Worm (Caenorhabditis elegans) whole organism, young adult: Measurements from ENCODE around the gene Y62H9A.9.
A peak's percentile ranks its signal among the peaks of the same experiment; 100 is the strongest.

Experiments
- B0261.1 ChIP-seq: sonication (generic microtip); optimal IDR thresholded peaks from 2 replicates; lab custom pipeline; 2016; ENCODE audit warnings: mild to moderate bottlenecking, missing genetic modification characterization, moderate library complexity, missing compliant biosample characterization
- B0336.3 ChIP-seq: fragments of 200-800 bp; sonication (Bioruptor generic); IDR thresholded peaks from 2 replicates; pipeline ENCODE4 v1.3.6; 2022; ENCODE audit warnings: missing genetic modification characterization, missing compliant biosample characterization
- D2030.7 ChIP-seq: fragments of 200-800 bp; sonication (Bioruptor generic); IDR thresholded peaks from 2 replicates; pipeline ENCODE4 v1.3.6; 2022; ENCODE audit warnings: missing genetic modification reagents, missing genetic modification characterization, missing compliant biosample characterization
- F37B4.10 ChIP-seq: fragments of 200-800 bp; sonication (Bioruptor generic); IDR thresholded peaks from 2 replicates; pipeline ENCODE4 v1.3.6; 2022; ENCODE audit warnings: missing genetic modification characterization, missing compliant biosample characterization
- F55B11.4 ChIP-seq: sonication (generic microtip); optimal IDR thresholded peaks from 2 replicates; lab custom pipeline; 2016; ENCODE audit warnings: missing compliant biosample characterization, missing genetic modification characterization, borderline replicate concordance; ENCODE audit not compliant: insufficient read depth
- K11D2.4 ChIP-seq: fragments of 200-800 bp; sonication (Bioruptor generic); IDR thresholded peaks from 2 replicates; pipeline ENCODE4 v1.3.6; 2022; ENCODE audit warnings: missing genetic modification reagents, missing genetic modification characterization, missing compliant biosample characterization
- T07F8.4 ChIP-seq: sonication (generic microtip); optimal IDR thresholded peaks from 2 replicates; lab custom pipeline; 2016; ENCODE audit warnings: mild to moderate bottlenecking, missing genetic modification characterization, moderate library complexity, missing compliant biosample characterization
- Y53G8AR.9 ChIP-seq: fragments of 200-800 bp; sonication (Bioruptor generic); conservative IDR thresholded peaks from 2 replicates; pipeline ENCODE4 v1.3.6; 2022; ENCODE audit warnings: missing genetic modification reagents, missing genetic modification characterization, missing compliant biosample characterization
- Y67H2A.10 ChIP-seq: fragments of 200-800 bp; sonication (Bioruptor generic); conservative IDR thresholded peaks from 2 replicates; pipeline ENCODE4 v1.3.6; 2022; ENCODE audit warnings: missing genetic modification reagents, missing genetic modification characterization, missing compliant biosample characterization
- Y79H2A.3 ChIP-seq: fragments of 200-800 bp; sonication (Bioruptor generic); conservative IDR thresholded peaks from 2 replicates; pipeline ENCODE4 v1.3.6; 2022; ENCODE audit warnings: missing genetic modification reagents, missing genetic modification characterization, missing compliant biosample characterization
- ZK185.1 ChIP-seq: sonication (generic microtip); optimal IDR thresholded peaks from 2 replicates; lab custom pipeline; 2016; ENCODE audit warnings: mild to moderate bottlenecking, missing genetic modification characterization, missing compliant biosample characterization; ENCODE audit not compliant: poor library complexity, severe bottlenecking
- aptf-2 ChIP-seq: fragments of 200-800 bp; sonication (Bioruptor generic); conservative IDR thresholded peaks from 2 replicates; pipeline ENCODE4 v1.3.6; 2022; ENCODE audit warnings: missing genetic modification reagents, missing genetic modification characterization, missing compliant biosample characterization
- aptf-3 ChIP-seq: fragments of 200-800 bp; sonication (Bioruptor generic); IDR thresholded peaks from 2 replicates; pipeline ENCODE4 v1.3.6; 2022; ENCODE audit warnings: missing genetic modification characterization, missing compliant biosample characterization
- atf-7 ChIP-seq: sonication (generic microtip); optimal IDR thresholded peaks from 2 replicates; lab custom pipeline; 2017; ENCODE audit warnings: mild to moderate bottlenecking, missing genetic modification characterization, missing compliant biosample characterization
- athp-1 ChIP-seq: sonication (generic microtip); optimal IDR thresholded peaks from 2 replicates; lab custom pipeline; 2017; ENCODE audit warnings: mild to moderate bottlenecking, missing genetic modification characterization, missing compliant biosample characterization
- bed-2 ChIP-seq: fragments of 200-800 bp; sonication (Bioruptor generic); IDR thresholded peaks from 2 replicates; pipeline ENCODE4 v1.3.6; 2022; ENCODE audit warnings: missing genetic modification reagents, missing genetic modification characterization, missing compliant biosample characterization
- ccch-3 ChIP-seq: fragments of 200-800 bp; sonication (Bioruptor generic); optimal IDR thresholded peaks from 2 replicates; lab custom pipeline; 2018; ENCODE audit warnings: mild to moderate bottlenecking, missing genetic modification characterization, missing compliant biosample characterization
- cebp-2 ChIP-seq: fragments of 200-800 bp; sonication (Bioruptor generic); IDR thresholded peaks from 2 replicates; pipeline ENCODE4 v1.3.6; 2022; ENCODE audit warnings: missing genetic modification characterization, missing compliant biosample characterization
- ceh-40 ChIP-seq: fragments of 200-800 bp; sonication (Bioruptor generic); IDR thresholded peaks from 2 replicates; pipeline ENCODE4 v1.3.6; 2022; ENCODE audit warnings: missing genetic modification characterization, missing compliant biosample characterization
- die-1 ChIP-seq: sonication (generic microtip); optimal IDR thresholded peaks from 2 replicates; lab custom pipeline; 2016; ENCODE audit warnings: missing genotype, mild to moderate bottlenecking, missing genetic modification characterization, missing compliant biosample characterization
- dox-1 ChIP-seq: fragments of 200-800 bp; sonication (Bioruptor generic); IDR thresholded peaks from 2 replicates; pipeline ENCODE4 v1.3.6; 2022; ENCODE audit warnings: missing genetic modification reagents, missing genetic modification characterization, missing compliant biosample characterization
- dpl-1 ChIP-seq: fragments of 150-350 bp; optimal IDR thresholded peaks from 2 replicates; lab custom pipeline; 2014; ENCODE audit warnings: missing biosample characterization, missing genetic modification reagents, missing genetic modification characterization
- egl-44 ChIP-seq: fragments of 200-800 bp; sonication (Bioruptor generic); IDR thresholded peaks from 2 replicates; pipeline ENCODE4 v1.3.6; 2022; ENCODE audit warnings: missing genetic modification reagents, missing genetic modification characterization, missing compliant biosample characterization
- egrh-3 ChIP-seq: fragments of 200-800 bp; sonication (Bioruptor generic); IDR thresholded peaks from 2 replicates; pipeline ENCODE4 v1.3.6; 2022; ENCODE audit warnings: missing genetic modification reagents, missing genetic modification characterization, missing compliant biosample characterization
- fkh-3 ChIP-seq: sonication (generic microtip); optimal IDR thresholded peaks from 2 replicates; lab custom pipeline; 2016; ENCODE audit warnings: mild to moderate bottlenecking, missing genetic modification characterization, missing compliant biosample characterization
- hlh-12 ChIP-seq: sonication (generic microtip); optimal IDR thresholded peaks from 2 replicates; lab custom pipeline; 2016; ENCODE audit warnings: missing genetic modification characterization, missing compliant biosample characterization
- hmg-20 ChIP-seq: fragments of 200-800 bp; sonication (Bioruptor generic); IDR thresholded peaks from 2 replicates; pipeline ENCODE4 v1.3.6; 2022; ENCODE audit warnings: missing genetic modification reagents, missing genetic modification characterization, missing compliant biosample characterization
- let-526 ChIP-seq: fragments of 200-800 bp; sonication (Bioruptor generic); IDR thresholded peaks from 2 replicates; pipeline ENCODE4 v1.3.6; 2022; ENCODE audit warnings: missing genetic modification reagents, missing genetic modification characterization, missing compliant biosample characterization
- lin-26 ChIP-seq: fragments of 200-800 bp; sonication (Bioruptor generic); IDR thresholded peaks from 2 replicates; pipeline ENCODE4 v1.3.6; 2022; ENCODE audit warnings: missing genetic modification reagents, missing genetic modification characterization, missing compliant biosample characterization
- lin-40 ChIP-seq: sonication (generic microtip); optimal IDR thresholded peaks from 2 replicates; lab custom pipeline; 2016; ENCODE audit warnings: missing genetic modification characterization, mild to moderate bottlenecking, missing compliant biosample characterization, missing genotype, missing genetic modification reagents
- lir-1 ChIP-seq: fragments of 200-800 bp; sonication (Bioruptor generic); conservative IDR thresholded peaks from 2 replicates; pipeline ENCODE4 v1.3.6; 2022; ENCODE audit warnings: missing genetic modification reagents, missing genetic modification characterization, missing compliant biosample characterization
- lsy-27 ChIP-seq: sonication (generic microtip); optimal IDR thresholded peaks from 2 replicates; lab custom pipeline; 2017; ENCODE audit warnings: missing genetic modification characterization, mild to moderate bottlenecking, missing compliant biosample characterization, antibody characterized with exemption, missing genotype, borderline replicate concordance; ENCODE audit not compliant: insufficient read depth
- madf-10 ChIP-seq: sonication (generic microtip); optimal IDR thresholded peaks from 2 replicates; lab custom pipeline; 2016; ENCODE audit warnings: mild to moderate bottlenecking, missing genetic modification characterization, missing compliant biosample characterization
- mcd-1 ChIP-seq: fragments of 200-800 bp; sonication (Bioruptor generic); IDR thresholded peaks from 2 replicates; pipeline ENCODE4 v1.3.6; 2022; ENCODE audit warnings: missing genetic modification reagents, missing genetic modification characterization, missing compliant biosample characterization
- mel-28 ChIP-seq: sonication (generic microtip); optimal IDR thresholded peaks from 2 replicates; lab custom pipeline; 2016; ENCODE audit warnings: borderline replicate concordance, mild to moderate bottlenecking, missing genetic modification characterization, missing compliant biosample characterization
- nhr-27 ChIP-seq: fragments of 200-800 bp; sonication (Bioruptor generic); optimal IDR thresholded peaks from 2 replicates; lab custom pipeline; 2018; ENCODE audit warnings: mild to moderate bottlenecking, missing genetic modification characterization, moderate library complexity, missing compliant biosample characterization
- nhr-90 ChIP-seq: sonication (generic microtip); optimal IDR thresholded peaks from 2 replicates; lab custom pipeline; 2016; ENCODE audit warnings: missing genotype, mild to moderate bottlenecking, missing genetic modification characterization, missing compliant biosample characterization
- pbrm-1 ChIP-seq: fragments of 200-800 bp; sonication (Bioruptor generic); IDR thresholded peaks from 2 replicates; pipeline ENCODE4 v1.3.6; 2022; ENCODE audit warnings: missing genetic modification reagents, missing genetic modification characterization, missing compliant biosample characterization
- pha-4 ChIP-seq: fragments of 150-350 bp; sonication (generic microtip); optimal IDR thresholded peaks from 2 replicates; lab custom pipeline; 2014; ENCODE audit warnings: missing biosample characterization, missing genetic modification reagents, missing genetic modification characterization
- rpc-1 ChIP-seq, 2 experiments: fragments of 150-350 bp in 1 of 2; sonication (generic microtip) in 1 of 2; optimal IDR thresholded peaks; 2 replicates each; lab custom pipeline; 2014 to 2018; ENCODE audit warnings: missing biosample characterization in 1 of 2, missing genetic modification characterization in 1 of 2, missing genetic modification reagents in 1 of 2, missing genotype in 1 of 2
- sea-2 ChIP-seq: fragments of 200-800 bp; sonication (Bioruptor generic); IDR thresholded peaks from 2 replicates; pipeline ENCODE4 v1.3.6; 2022; ENCODE audit warnings: missing genetic modification characterization, missing compliant biosample characterization
- snpc-1.1 ChIP-seq: sonication (generic microtip); optimal IDR thresholded peaks from 2 replicates; lab custom pipeline; 2017; ENCODE audit warnings: missing genetic modification characterization, mild to moderate bottlenecking, missing compliant biosample characterization, antibody characterized with exemption, moderate library complexity, missing genotype, missing genetic modification reagents; ENCODE audit not compliant: insufficient read depth
- snpc-1.3 ChIP-seq: sonication (generic microtip); optimal IDR thresholded peaks from 2 replicates; lab custom pipeline; 2017; ENCODE audit warnings: missing genetic modification characterization, mild to moderate bottlenecking, missing compliant biosample characterization, antibody characterized with exemption, moderate library complexity, missing genotype, missing genetic modification reagents; ENCODE audit not compliant: insufficient read depth
- somi-1 ChIP-seq: fragments of 200-800 bp; sonication (Bioruptor generic); optimal IDR thresholded peaks from 2 replicates; lab custom pipeline; 2018; ENCODE audit warnings: mild to moderate bottlenecking, missing genetic modification characterization, missing compliant biosample characterization
- unc-130 ChIP-seq: sonication (generic microtip); optimal IDR thresholded peaks from 2 replicates; lab custom pipeline; 2016; ENCODE audit warnings: missing genetic modification reagents, missing genetic modification characterization, missing compliant biosample characterization
- ztf-18 ChIP-seq: sonication (generic microtip); optimal IDR thresholded peaks from 2 replicates; lab custom pipeline; 2016; ENCODE audit warnings: missing genotype, mild to moderate bottlenecking, missing genetic modification characterization, missing compliant biosample characterization
- ztf-22 ChIP-seq: fragments of 200-800 bp; sonication (Bioruptor generic); optimal IDR thresholded peaks from 2 replicates; lab custom pipeline; 2018; ENCODE audit warnings: mild to moderate bottlenecking, missing genetic modification characterization, moderate library complexity, missing compliant biosample characterization

The Y62H9A.9 gene

DNA sequence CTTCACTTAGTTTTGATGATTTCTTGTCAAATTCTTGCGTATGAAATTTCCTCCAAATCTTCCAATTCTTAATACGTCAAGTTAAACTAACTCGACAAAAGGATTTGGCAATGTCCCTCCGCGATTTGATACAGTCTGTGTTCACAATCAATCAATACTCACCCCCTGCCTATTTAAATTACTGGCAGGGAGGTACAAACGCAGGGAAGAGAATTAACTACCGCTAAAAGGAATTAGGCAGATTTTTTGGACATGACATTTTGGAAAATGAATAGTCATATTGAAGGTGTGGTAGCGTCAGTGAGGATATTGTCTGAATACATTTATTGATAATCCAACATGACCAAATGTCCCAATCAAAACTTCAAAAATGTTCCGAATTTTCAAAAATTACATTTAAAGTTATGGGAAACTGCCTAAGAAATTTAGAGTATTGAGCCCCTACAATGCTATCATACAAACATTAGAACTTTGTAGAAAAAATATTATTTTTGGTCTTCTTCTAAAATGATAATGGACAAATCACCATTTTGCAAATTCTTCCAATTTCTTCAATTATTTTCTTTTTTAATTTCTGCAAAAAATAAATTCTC lies 39.5 kb upstream of the Y62H9A.9 start (continued):
- peak; percentile 98 for TF ChIP-seq atf-7 (tag; lab: Kevin White, UChicago)
- TF ChIP-seq lin-26, result peak; percentile 79; the same call in 1 of the 2 replicates
- peak; percentile 89 for TF ChIP-seq egl-44 (GFP tag; lab: Robert Waterston, UW)
- peak; percentile 93 for TF ChIP-seq pbrm-1 (GFP tag; lab: Robert Waterston, UW)
- TF ChIP-seq aptf-2 (GFP tag; lab: Robert Waterston, UW), result no peak
- TF ChIP-seq B0261.1 (tag; lab: Kevin White, UChicago), result peak; percentile 65
- TF ChIP-seq lsy-27 (tag; lab: Kevin White, UChicago), result no peak
- TF ChIP-seq D2030.7 (GFP tag; lab: Robert Waterston, UW), result no peak
- peak; percentile 78; the same call in 1 of the 2 replicates for TF ChIP-seq let-526 (GFP tag; lab: Robert Waterston, UW)
- peak; percentile 22 for TF ChIP-seq unc-130 (GFP tag; lab: Kevin White, UChicago)
- no peak for TF ChIP-seq hlh-12 (tag; lab: Kevin White, UChicago)
- TF ChIP-seq sea-2 (GFP tag; lab: Robert Waterston, UW), result 0 out of 2 replicates have a peak, but pooled peaks have one; percentile 49
- TF ChIP-seq nhr-27 (tag; lab: Kevin White, UChicago), result peak; percentile 87
- TF ChIP-seq ztf-18 (tag; lab: Kevin White, UChicago), result peak; percentile 68
- TF ChIP-seq mel-28 (tag; lab: Kevin White, UChicago), result peak; percentile 81
- TF ChIP-seq ccch-3 (GFP tag; lab: Kevin White, UChicago), result peak; percentile 83
- TF ChIP-seq bed-2 (GFP tag; lab: Robert Waterston, UW), result no peak
- TF ChIP-seq aptf-3 (GFP tag; lab: Robert Waterston, UW), result no peak
- TF ChIP-seq die-1 (tag; lab: Kevin White, UChicago), result peak; percentile 45
- peak; percentile 100 for TF ChIP-seq lin-40
- TF ChIP-seq dox-1 (GFP tag; lab: Robert Waterston, UW), result peak; percentile 98
- TF ChIP-seq snpc-1.1 (tag; lab: Kevin White, UChicago), result no peak
- peak; percentile 97 for TF ChIP-seq Y53G8AR.9 (GFP tag; lab: Robert Waterston, UW)
- TF ChIP-seq K11D2.4 (GFP tag; lab: Robert Waterston, UW), result peak; percentile 98
- no peak for TF ChIP-seq Y79H2A.3 (GFP tag; lab: Robert Waterston, UW)
- TF ChIP-seq dpl-1, result no peak
- TF ChIP-seq nhr-90, result peak; percentile 81
- TF ChIP-seq cebp-2 (GFP tag; lab: Robert Waterston, UW), result peak; percentile 95; the same call in 1 of the 2 replicates
- TF ChIP-seq mcd-1, result peak; percentile 87
- TF ChIP-seq egrh-3 (GFP tag; lab: Robert Waterston, UW), result no peak
- peak; percentile 17 for TF ChIP-seq rpc-1 (optimal IDR thresholded peaks at IDR 0.05; lab: Kevin White, UChicago)
- TF ChIP-seq rpc-1 (tag; optimal IDR thresholded peaks at IDR 0.05; lab: Kevin White, UChicago), result no peak
- TF ChIP-seq T07F8.4 (tag; lab: Kevin White, UChicago), result peak; percentile 80
- peak; percentile 24 for TF ChIP-seq snpc-1.3
- TF ChIP-seq B0336.3 (GFP tag; lab: Robert Waterston, UW), result peak; percentile 99
- peak; percentile 50 for TF ChIP-seq fkh-3 (tag; lab: Kevin White, UChicago)
- peak; percentile 98 for TF ChIP-seq ZK185.1 (tag; lab: Kevin White, UChicago)
- TF ChIP-seq F37B4.10 (GFP tag; lab: Robert Waterston, UW), result 0 out of 2 replicates have a peak, but pooled peaks have one; percentile 94
- no peak for TF ChIP-seq F55B11.4 (tag; lab: Kevin White, UChicago)
- 0 out of 2 replicates have a peak, but pooled peaks have one; percentile 67 for TF ChIP-seq ceh-40 (GFP tag; lab: Robert Waterston, UW)
- peak; percentile 64 for TF ChIP-seq athp-1 (tag; lab: Kevin White, UChicago)
- TF ChIP-seq pha-4, result peak; percentile 96
- TF ChIP-seq ztf-22 (GFP tag; lab: Kevin White, UChicago), result peak; percentile 78
- TF ChIP-seq madf-10 (tag; lab: Kevin White, UChicago), result peak; percentile 96
- peak; percentile 94 for TF ChIP-seq lir-1 (GFP tag; lab: Robert Waterston, UW)
- peak; percentile 98 for TF ChIP-seq somi-1 (GFP tag; lab: Kevin White, UChicago)
- TF ChIP-seq Y67H2A.10 (GFP tag; lab: Robert Waterston, UW), result no peak; the same call in 1 of the 2 replicates
- peak; percentile 93 for TF ChIP-seq hmg-20
